Fruit fly (Drosophila melanogaster) whole organism, embryonic: ENCODE results near the gene frj.

ENCODE experiments used
- Awh ChIP-seq: fragments of 200-800 bp; sonication (Bioruptor generic); IDR thresholded peaks from 2 replicates; pipeline ENCODE4, ENCODE4 v1.3.6; 2022; ENCODE audit warnings: missing biosample characterization, missing genetic modification characterization
- B-H1 ChIP-seq: fragments of 200-800 bp; sonication (Bioruptor generic); IDR thresholded peaks from 3 replicates; pipeline ENCODE4 v1.3.6; 2022; ENCODE audit warnings: missing biosample characterization, missing genetic modification characterization
- Bdp1 ChIP-seq: fragments of 200-800 bp; sonication (Bioruptor generic); optimal IDR thresholded peaks from 3 replicates; lab custom pipeline; 2016; ENCODE audit warnings: missing biosample characterization, missing genetic modification characterization
- CG13894 ChIP-seq: fragments of 200-800 bp; sonication (Bioruptor generic); optimal IDR thresholded peaks from 3 replicates; lab custom pipeline; 2018; ENCODE audit warnings: missing biosample characterization, mild to moderate bottlenecking, missing genetic modification characterization, moderate library complexity
- CG14667 ChIP-seq: fragments of 200-800 bp; sonication (Bioruptor generic); IDR thresholded peaks from 2 replicates; pipeline ENCODE4 v1.3.6; 2022; ENCODE audit warnings: missing biosample characterization, missing genetic modification characterization
- CG15479 ChIP-seq: fragments of 200-800 bp; sonication (Bioruptor generic); optimal IDR thresholded peaks from 3 replicates; lab custom pipeline; 2019; ENCODE audit warnings: missing biosample characterization, mild to moderate bottlenecking, missing genetic modification characterization, moderate library complexity
- CG1603 ChIP-seq: fragments of 200-800 bp; sonication (Bioruptor generic); optimal IDR thresholded peaks from 2 replicates; lab custom pipeline; 2019; ENCODE audit warnings: missing biosample characterization, mild to moderate bottlenecking, missing genetic modification characterization, moderate library complexity
- CG16779 ChIP-seq: fragments of 200-800 bp; sonication (Bioruptor generic); IDR thresholded peaks from 2 replicates; pipeline ENCODE4 v1.3.6; 2022; ENCODE audit warnings: missing biosample characterization, missing genetic modification characterization
- CG16813 ChIP-seq: fragments of 200-800 bp; sonication (Bioruptor generic); IDR thresholded peaks from 3 replicates; pipeline ENCODE4 v1.3.6; 2022; ENCODE audit warnings: missing biosample characterization, missing genetic modification characterization; ENCODE audit not compliant: partially characterized antibody
- CG17186 ChIP-seq: fragments of 200-800 bp; sonication (Bioruptor generic); optimal IDR thresholded peaks from 3 replicates; lab custom pipeline; 2017; ENCODE audit warnings: missing biosample characterization, missing genetic modification reagents, missing genetic modification characterization
- CG17359 ChIP-seq: fragments of 200-800 bp; sonication (Bioruptor generic); optimal IDR thresholded peaks from 3 replicates; lab custom pipeline; 2018; ENCODE audit warnings: missing biosample characterization, mild to moderate bottlenecking, missing genetic modification characterization, moderate library complexity
- CG17912 ChIP-seq: fragments of 200-800 bp; sonication (Bioruptor generic); optimal IDR thresholded peaks from 2 replicates; lab custom pipeline; 2018; ENCODE audit warnings: missing biosample characterization, mild to moderate bottlenecking, missing genetic modification characterization
- CG18599 ChIP-seq: fragments of 200-800 bp; sonication (Bioruptor generic); optimal IDR thresholded peaks from 3 replicates; lab custom pipeline; 2017; ENCODE audit warnings: missing biosample characterization, missing genetic modification characterization, mild to moderate bottlenecking, moderate library complexity, missing genetic modification reagents
- CG2678 ChIP-seq: fragments of 200-800 bp; sonication (Bioruptor generic); optimal IDR thresholded peaks from 3 replicates; lab custom pipeline; 2019; ENCODE audit warnings: missing biosample characterization, mild to moderate bottlenecking, missing genetic modification characterization, moderate library complexity
- CG31365 ChIP-seq: fragments of 200-800 bp; sonication (Bioruptor generic); optimal IDR thresholded peaks from 2 replicates; lab custom pipeline; 2018; ENCODE audit warnings: missing biosample characterization, mild to moderate bottlenecking, missing genetic modification characterization
- CG4282 ChIP-seq: fragments of 200-800 bp; sonication (Bioruptor generic); optimal IDR thresholded peaks from 2 replicates; lab custom pipeline; 2016; ENCODE audit warnings: missing biosample characterization, missing genetic modification characterization
- CG4424 ChIP-seq: fragments of 200-800 bp; sonication (Bioruptor generic); optimal IDR thresholded peaks from 3 replicates; lab custom pipeline; 2016; ENCODE audit warnings: missing biosample characterization, missing genetic modification characterization
- CG7786 ChIP-seq: fragments of 200-800 bp; sonication (Bioruptor generic); optimal IDR thresholded peaks from 2 replicates; lab custom pipeline; 2016; ENCODE audit warnings: missing biosample characterization, missing genetic modification characterization
- CG7963 ChIP-seq: fragments of 200-800 bp; sonication (Bioruptor generic); IDR thresholded peaks from 3 replicates; pipeline ENCODE4 v1.3.6; 2022; ENCODE audit warnings: missing biosample characterization, missing genetic modification characterization; ENCODE audit not compliant: partially characterized antibody
- Camta ChIP-seq: fragments of 200-800 bp; sonication (Bioruptor generic); optimal IDR thresholded peaks from 2 replicates; lab custom pipeline; 2016; ENCODE audit warnings: missing biosample characterization, missing genetic modification characterization
- Doc2 ChIP-seq: fragments of 200-800 bp; sonication (Bioruptor generic); IDR thresholded peaks from 2 replicates; pipeline ENCODE4 v1.3.6; 2022; ENCODE audit warnings: missing biosample characterization, missing genetic modification characterization
- Hsf ChIP-seq: fragments of 200-800 bp; sonication (Bioruptor generic); optimal IDR thresholded peaks from 3 replicates; lab custom pipeline; 2016; ENCODE audit warnings: missing biosample characterization, missing genetic modification characterization
- Meics ChIP-seq: fragments of 200-800 bp; sonication (Bioruptor generic); optimal IDR thresholded peaks from 2 replicates; lab custom pipeline; 2017; ENCODE audit warnings: missing biosample characterization, mild to moderate bottlenecking, missing genetic modification characterization
- Nf-YA ChIP-seq: fragments of 200-800 bp; sonication (Bioruptor generic); IDR thresholded peaks from 2 replicates; pipeline ENCODE4 v1.3.6; 2022; ENCODE audit warnings: missing biosample characterization, missing genetic modification characterization
- Ptx1 ChIP-seq: fragments of 200-800 bp; sonication (Bioruptor generic); IDR thresholded peaks from 2 replicates; pipeline ENCODE4 v1.3.6; 2022; ENCODE audit warnings: missing biosample characterization, missing genetic modification characterization
- Sin3A ChIP-seq: fragments of >200 bp; optimal IDR thresholded peaks from 2 replicates; lab custom pipeline; 2018
- Usf ChIP-seq: fragments of 200-800 bp; sonication (Bioruptor generic); optimal IDR thresholded peaks from 2 replicates; lab custom pipeline; 2017; ENCODE audit warnings: missing genotype, missing biosample characterization, missing genetic modification characterization
- Xbp1 ChIP-seq: fragments of 200-800 bp; sonication (Bioruptor generic); optimal IDR thresholded peaks from 3 replicates; lab custom pipeline; 2016; ENCODE audit warnings: missing biosample characterization, mild to moderate bottlenecking, missing genetic modification characterization
- al ChIP-seq: fragments of 200-800 bp; sonication (Bioruptor generic); IDR thresholded peaks from 2 replicates; pipeline ENCODE4 v1.3.6; 2022; ENCODE audit warnings: missing biosample characterization, missing genetic modification characterization
- ap ChIP-seq: fragments of 200-800 bp; sonication (Bioruptor generic); IDR thresholded peaks from 2 replicates; pipeline ENCODE4 v1.3.6; 2022; ENCODE audit warnings: missing biosample characterization, missing genetic modification characterization
- ara ChIP-seq: fragments of 200-800 bp; sonication (Bioruptor generic); IDR thresholded peaks from 2 replicates; pipeline ENCODE4 v1.3.6; 2022; ENCODE audit warnings: missing biosample characterization, missing genetic modification characterization
- cg ChIP-seq: fragments of 200-800 bp; sonication (Bioruptor generic); optimal IDR thresholded peaks from 3 replicates; lab custom pipeline; 2019; ENCODE audit warnings: missing biosample characterization, mild to moderate bottlenecking, missing genetic modification characterization, moderate library complexity
- chm ChIP-seq: fragments of 200-800 bp; sonication (Bioruptor generic); IDR thresholded peaks from 2 replicates; pipeline ENCODE4 v1.3.6; 2022; ENCODE audit warnings: missing biosample characterization, missing genetic modification characterization
- dm ChIP-seq: fragments of 200-800 bp; sonication (Bioruptor generic); optimal IDR thresholded peaks from 3 replicates; lab custom pipeline; 2016; ENCODE audit warnings: missing biosample characterization, missing genetic modification characterization
- eyg ChIP-seq: fragments of 200-800 bp; sonication (Bioruptor generic); optimal IDR thresholded peaks from 3 replicates; lab custom pipeline; 2016; ENCODE audit warnings: missing biosample characterization, missing genetic modification characterization
- gcm2 ChIP-seq: fragments of 200-800 bp; sonication (Bioruptor generic); optimal IDR thresholded peaks from 2 replicates; lab custom pipeline; 2016; ENCODE audit warnings: missing biosample characterization, missing genetic modification characterization
- nmo ChIP-seq: fragments of 200-800 bp; sonication (Bioruptor generic); optimal IDR thresholded peaks from 2 replicates; lab custom pipeline; 2018; ENCODE audit warnings: missing biosample characterization, mild to moderate bottlenecking, missing genetic modification characterization, moderate library complexity
- otp ChIP-seq: fragments of 200-800 bp; sonication (Bioruptor generic); IDR thresholded peaks from 3 replicates; pipeline ENCODE4, ENCODE4 v1.3.6; 2022; ENCODE audit warnings: missing biosample characterization, missing genetic modification characterization
- peb ChIP-seq: fragments of 200-800 bp; sonication (Bioruptor generic); IDR thresholded peaks from 2 replicates; pipeline ENCODE4 v1.3.6; 2022; ENCODE audit warnings: missing biosample characterization, missing genetic modification characterization
- pho ChIP-seq: fragments of 200-800 bp; sonication (Bioruptor generic); optimal IDR thresholded peaks from 2 replicates; lab custom pipeline; 2016; ENCODE audit warnings: missing biosample characterization, missing genetic modification characterization
- pum ChIP-seq: fragments of 200-800 bp; sonication (Bioruptor generic); optimal IDR thresholded peaks from 2 replicates; lab custom pipeline; 2016; ENCODE audit warnings: missing biosample characterization, missing genetic modification characterization
- sima ChIP-seq: fragments of 200-800 bp; sonication (Bioruptor generic); optimal IDR thresholded peaks from 2 replicates; lab custom pipeline; 2016; ENCODE audit warnings: missing biosample characterization, missing genetic modification characterization
- sisA ChIP-seq: fragments of 200-800 bp; sonication (Bioruptor generic); IDR thresholded peaks from 2 replicates; pipeline ENCODE4 v1.3.6; 2022; ENCODE audit warnings: missing biosample characterization, missing genetic modification characterization
- sqz ChIP-seq: fragments of 200-800 bp; sonication (Bioruptor generic); optimal IDR thresholded peaks from 3 replicates; lab custom pipeline; 2018; ENCODE audit warnings: missing biosample characterization, mild to moderate bottlenecking, missing genetic modification characterization
- tap ChIP-seq: fragments of 200-800 bp; optimal IDR thresholded peaks from 3 replicates; lab custom pipeline; 2019; ENCODE audit warnings: missing biosample characterization, mild to moderate bottlenecking, missing genetic modification characterization, moderate library complexity
- tll ChIP-seq, 2 experiments: fragments of 200-800 bp in 1 of 2; fragments of >200 bp in 1 of 2; sonication (Bioruptor generic) in 1 of 2; optimal IDR thresholded peaks; 2 replicates each; lab custom pipeline; 2017 to 2019; ENCODE audit warnings: missing biosample characterization in 2 of 2, missing genetic modification characterization in 2 of 2, mild to moderate bottlenecking in 1 of 2, moderate library complexity in 1 of 2
- trh ChIP-seq: fragments of 200-800 bp; sonication (Bioruptor generic); optimal IDR thresholded peaks from 2 replicates; lab custom pipeline; 2016; ENCODE audit warnings: missing biosample characterization, missing genetic modification characterization
- ttk ChIP-seq: fragments of 200-800 bp; sonication (Bioruptor generic); IDR thresholded peaks from 2 replicates; pipeline ENCODE4 v2.1.2; 2022; ENCODE audit warnings: missing biosample characterization, missing genetic modification characterization
- twi ChIP-seq: fragments of 200-800 bp; optimal IDR thresholded peaks from 2 replicates; lab custom pipeline; 2019; ENCODE audit warnings: missing biosample characterization, mild to moderate bottlenecking, missing genetic modification characterization, moderate library complexity
- tx ChIP-seq: fragments of 200-800 bp; sonication (Bioruptor generic); optimal IDR thresholded peaks from 2 replicates; lab custom pipeline; 2016; ENCODE audit warnings: missing biosample characterization, missing genetic modification characterization
- zen ChIP-seq: fragments of 200-800 bp; sonication (Bioruptor generic); optimal IDR thresholded peaks from 3 replicates; lab custom pipeline; 2018; ENCODE audit warnings: missing biosample characterization, mild to moderate bottlenecking, missing genetic modification characterization, moderate library complexity

The frj gene

DNA sequence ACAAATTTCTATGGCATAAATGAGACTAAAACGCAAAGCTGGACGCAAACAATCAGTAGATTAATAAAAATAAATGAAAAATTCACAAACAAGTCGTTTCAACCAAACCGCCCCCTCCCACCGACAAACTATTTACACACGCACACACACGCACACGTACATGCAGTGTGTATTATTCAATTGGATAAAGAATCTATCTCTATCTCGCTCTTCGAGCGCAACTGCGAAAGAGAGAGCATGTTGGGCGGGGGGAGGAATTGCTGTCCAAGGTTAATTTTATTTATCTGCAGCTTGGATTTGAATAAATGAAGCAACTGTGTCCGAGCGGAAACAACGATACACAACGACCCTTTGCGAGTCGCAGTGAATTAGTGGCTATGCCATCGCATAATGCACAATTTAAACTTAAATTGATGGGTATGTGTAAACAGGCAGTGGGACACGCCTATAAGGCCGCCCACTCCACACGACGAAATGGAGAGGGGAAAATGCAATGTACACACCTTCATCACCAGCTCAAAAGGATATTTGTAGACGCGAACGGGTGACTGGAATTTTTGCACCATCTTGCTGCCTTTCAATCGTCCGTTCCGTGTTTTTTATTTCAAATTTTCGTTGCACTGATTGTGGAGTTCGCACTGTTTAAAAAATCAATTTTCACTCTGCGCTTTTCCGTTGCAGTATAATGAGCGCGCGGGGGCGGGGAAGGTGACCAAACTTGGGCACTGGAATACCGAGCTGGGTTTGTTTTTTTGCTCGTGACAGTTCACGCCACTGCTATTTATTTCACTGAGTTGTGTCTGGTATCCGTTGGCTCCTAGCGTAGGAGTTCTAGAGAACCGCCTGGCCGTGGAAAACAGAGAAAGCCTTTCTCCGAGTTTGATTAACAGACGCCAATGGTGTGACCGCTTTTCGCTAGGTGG lies 559 bp upstream of the frj start, which contains the start of gene retm (continued):
- TF ChIP-seq tx: no peak
- no peak for TF ChIP-seq nmo (GFP tag; lab: Kevin White, UChicago)
- no peak for TF ChIP-seq sisA (GFP tag; lab: Robert Waterston, UW)
- no peak for TF ChIP-seq ttk
- TF ChIP-seq otp: no peak
- TF ChIP-seq CG7963 (GFP tag; lab: Robert Waterston, UW): no peak; the same call in 2 of the 3 replicates
- TF ChIP-seq CG16779 (GFP tag; lab: Robert Waterston, UW): no peak
- no peak for TF ChIP-seq CG4282 (GFP tag; lab: Kevin White, UChicago)
- TF ChIP-seq CG7786 (GFP tag; lab: Kevin White, UChicago): no peak
- TF ChIP-seq Hsf (GFP tag; lab: Kevin White, UChicago): no peak
- no peak for TF ChIP-seq Meics (GFP tag; lab: Kevin White, UChicago)
- no peak for TF ChIP-seq dm (GFP tag; lab: Kevin White, UChicago)
- TF ChIP-seq twi (tag; lab: Kevin White, UChicago): no peak
- TF ChIP-seq CG16813: no peak
- TF ChIP-seq Nf-YA: no peak
- TF ChIP-seq peb (GFP tag; lab: Robert Waterston, UW): no peak
- TF ChIP-seq CG17359 (tag; lab: Kevin White, UChicago): no peak
- TF ChIP-seq ara (GFP tag; lab: Robert Waterston, UW): no peak
- TF ChIP-seq CG1603 (tag; lab: Kevin White, UChicago): peak; percentile 10
- TF ChIP-seq tap (tag; lab: Kevin White, UChicago): no peak
- TF ChIP-seq sima: no peak
- peak; percentile 19 for TF ChIP-seq CG2678 (tag; lab: Kevin White, UChicago)
- no peak for TF ChIP-seq ap (GFP tag; lab: Robert Waterston, UW)
- no peak for TF ChIP-seq trh (GFP tag; lab: Kevin White, UChicago)
- TF ChIP-seq B-H1 (GFP tag; lab: Robert Waterston, UW): no peak
- TF ChIP-seq Camta: no peak
- TF ChIP-seq gcm2: no peak
- no peak for TF ChIP-seq sqz
- no peak for TF ChIP-seq Ptx1 (GFP tag; lab: Robert Waterston, UW)
- no peak for TF ChIP-seq Xbp1 (GFP tag; lab: Kevin White, UChicago)
- TF ChIP-seq CG14667 (GFP tag; lab: Robert Waterston, UW): no peak
- no peak for TF ChIP-seq CG4424 (GFP tag; lab: Kevin White, UChicago)
- no peak for TF ChIP-seq zen (tag; lab: Kevin White, UChicago)
- no peak for TF ChIP-seq CG18599 (GFP tag; lab: Kevin White, UChicago)
- TF ChIP-seq Bdp1 (GFP tag; lab: Kevin White, UChicago): no peak
- peak; percentile 91 for TF ChIP-seq CG15479 (GFP tag; lab: Kevin White, UChicago)
- no peak for TF ChIP-seq eyg
- no peak for TF ChIP-seq CG17186 (GFP tag; lab: Kevin White, UChicago)
- TF ChIP-seq CG17912 (GFP tag; lab: Kevin White, UChicago): no peak
- TF ChIP-seq pum: no peak
- TF ChIP-seq CG13894: no peak
- TF ChIP-seq chm (GFP tag; lab: Robert Waterston, UW): no peak
- TF ChIP-seq Doc2 (GFP tag; lab: Robert Waterston, UW): no peak
- TF ChIP-seq al (GFP tag; lab: Robert Waterston, UW): no peak
- no peak for TF ChIP-seq Sin3A (lab: Kevin White, UChicago)
- no peak for TF ChIP-seq tll (GFP tag; optimal IDR thresholded peaks at IDR 0.05; lab: Kevin White, UChicago)
- TF ChIP-seq Awh (GFP tag; lab: Robert Waterston, UW): no peak
- peak; percentile 90 for TF ChIP-seq cg (GFP tag; lab: Kevin White, UChicago)
- TF ChIP-seq pho (GFP tag; lab: Kevin White, UChicago): no peak
- TF ChIP-seq CG31365 (tag; lab: Kevin White, UChicago): no peak
- TF ChIP-seq Usf (GFP tag; lab: Kevin White, UChicago): no peak
